Worm (Caenorhabditis elegans) whole organism, L1 larva: ENCODE measurements around the gene F16F9.1.

Experiments used
- C34B4.2 ChIP-seq: sonication (generic microtip); optimal IDR thresholded peaks from 2 replicates; lab custom pipeline; 2017; ENCODE audit warnings: mild to moderate bottlenecking, missing genetic modification characterization, missing compliant biosample characterization
- ceh-82 ChIP-seq, 3 experiments: fragments of 150-350 bp in 1 of 3; sonication (generic microtip) in 2 of 3; optimal IDR thresholded peaks; 2 replicates each; lab custom pipeline; 2014 to 2017; ENCODE audit warnings: missing biosample characterization in 3 of 3, missing genetic modification characterization in 3 of 3
- nhr-11 ChIP-seq: fragments of 150-350 bp; optimal IDR thresholded peaks from 2 replicates; lab custom pipeline; 2014; ENCODE audit warnings: missing biosample characterization, missing genetic modification characterization
- nhr-76 ChIP-seq: sonication (generic microtip); optimal IDR thresholded peaks from 2 replicates; lab custom pipeline; 2017; ENCODE audit warnings: missing biosample characterization, missing genetic modification characterization
- sptf-1 ChIP-seq: fragments of 150-350 bp; optimal IDR thresholded peaks from 2 replicates; lab custom pipeline; 2014; ENCODE audit warnings: missing biosample characterization, missing genetic modification characterization
- unc-130 ChIP-seq: fragments of 150-350 bp; optimal IDR thresholded peaks from 2 replicates; lab custom pipeline; 2017; ENCODE audit warnings: missing biosample characterization, missing genetic modification characterization, inconsistent platforms
- unc-62 ChIP-seq: fragments of 150-350 bp; optimal IDR thresholded peaks from 2 replicates; lab custom pipeline; 2014; ENCODE audit warnings: missing biosample characterization, missing genetic modification reagents, missing genetic modification characterization
- zag-1 ChIP-seq: fragments of 150-350 bp; optimal IDR thresholded peaks from 2 replicates; lab custom pipeline; 2014; ENCODE audit warnings: missing biosample characterization, missing genetic modification characterization

- TF ChIP-seq unc-130 (tag; lab: Kevin White, UChicago): no peak
- no peak for TF ChIP-seq C34B4.2 (tag; lab: Kevin White, UChicago)
- TF ChIP-seq sptf-1 (tag; lab: Kevin White, UChicago): no peak
- TF ChIP-seq nhr-76 (tag; lab: Kevin White, UChicago): no peak
- no peak for TF ChIP-seq zag-1 (tag; lab: Kevin White, UChicago)
- TF ChIP-seq unc-62 (GFP tag; lab: Kevin White, UChicago): no peak
- TF ChIP-seq ceh-82 (tag; optimal IDR thresholded peaks at IDR 0.05; lab: Kevin White, UChicago): no peak
- TF ChIP-seq nhr-11: no peak
Measured at ce11 chrX:8473468-8473867, 27.3 kb downstream of the F16F9.1 start.
